Fruit fly (Drosophila melanogaster) whole organism, wandering third instar larva: ENCODE data around the gene Hasp.

Experiments used
- CG32264 ChIP-seq: fragments of 200-800 bp; sonication (Bioruptor generic); optimal IDR thresholded peaks from 2 replicates; lab custom pipeline; 2016; ENCODE audit warnings: missing biosample characterization, missing genetic modification characterization
- HLH106 ChIP-seq: fragments of 200-800 bp; optimal IDR thresholded peaks from 3 replicates; lab custom pipeline; 2019; ENCODE audit warnings: missing biosample characterization, mild to moderate bottlenecking, missing genetic modification characterization, moderate library complexity
- Hr78 ChIP-seq: fragments of >200 bp; optimal IDR thresholded peaks from 2 replicates; lab custom pipeline; 2017; ENCODE audit warnings: missing biosample characterization, missing genetic modification characterization
- Vsx2 ChIP-seq: fragments of 200-300, 225-300 bp; sonication (Bioruptor generic); optimal IDR thresholded peaks from 2 replicates; lab custom pipeline; 2018; ENCODE audit warnings: missing biosample characterization, missing genetic modification characterization; ENCODE audit not compliant: partially characterized antibody
- br ChIP-seq: fragments of 200-800 bp; sonication (Bioruptor generic); optimal IDR thresholded peaks from 2 replicates; lab custom pipeline; 2016; ENCODE audit warnings: missing biosample characterization, missing genetic modification characterization
- dl ChIP-seq, 2 experiments: fragments of 175-275, 200-275 bp in 1 of 2; fragments of 200-275 bp in 1 of 2; sonication (Bioruptor generic); optimal IDR thresholded peaks; lab custom pipeline; 2018; ENCODE audit warnings: mild to moderate bottlenecking in 2 of 2, missing biosample characterization in 2 of 2, missing genetic modification characterization in 2 of 2, moderate library complexity in 2 of 2; ENCODE audit not compliant: partially characterized antibody in 2 of 2, insufficient read depth in 1 of 2
- dmrt93B ChIP-seq: fragments of 200-800 bp; sonication (Bioruptor generic); optimal IDR thresholded peaks from 2 replicates; lab custom pipeline; 2018; ENCODE audit warnings: missing biosample characterization, mild to moderate bottlenecking, missing genetic modification characterization
- fru ChIP-seq: fragments of 200-800 bp; sonication (Bioruptor generic); optimal IDR thresholded peaks from 3 replicates; lab custom pipeline; 2016; ENCODE audit warnings: missing biosample characterization, mild to moderate bottlenecking, missing genetic modification characterization
- h ChIP-seq: fragments of 200-800 bp; sonication (Bioruptor generic); optimal IDR thresholded peaks from 3 replicates; lab custom pipeline; 2016; ENCODE audit warnings: missing biosample characterization, mild to moderate bottlenecking, missing genetic modification characterization
- pan ChIP-seq: fragments of >200 bp; optimal IDR thresholded peaks from 2 replicates; lab custom pipeline; 2017
- psq ChIP-seq: fragments of 200-800 bp; sonication (Bioruptor generic); optimal IDR thresholded peaks from 3 replicates; lab custom pipeline; 2017; ENCODE audit warnings: missing biosample characterization, mild to moderate bottlenecking, missing genetic modification characterization, moderate library complexity
- usp ChIP-seq: fragments of >200 bp; optimal IDR thresholded peaks from 2 replicates; lab custom pipeline; 2017; ENCODE audit warnings: missing biosample characterization, missing genetic modification characterization

DNA sequence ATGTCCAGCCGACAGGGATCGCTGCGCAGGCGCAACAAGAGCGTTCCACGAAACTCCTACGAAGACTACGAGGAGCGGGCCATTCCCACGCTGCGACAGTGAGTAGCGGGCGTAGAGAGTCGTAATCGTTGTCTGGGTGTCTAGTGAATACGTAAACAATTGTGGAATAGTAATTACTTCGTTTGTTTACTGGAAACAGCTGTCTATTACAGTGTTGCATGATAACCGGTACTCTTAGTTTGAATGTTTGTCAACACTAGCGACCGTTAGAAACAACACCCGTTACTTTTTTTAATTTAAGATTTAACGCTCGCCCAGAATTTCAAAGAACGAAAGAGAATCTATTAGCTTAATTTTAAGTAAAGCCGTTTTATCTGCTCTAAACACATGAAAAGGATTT, 13.1 kb upstream of the Hasp start, which contains the start of gene CG10165:
- TF ChIP-seq psq, result no peak
- no peak for TF ChIP-seq usp (GFP tag; lab: Kevin White, UChicago)
- peak; percentile 91 for TF ChIP-seq fru
- TF ChIP-seq dl (GFP tag; optimal IDR thresholded peaks at IDR 0.05; lab: Kevin White, UChicago; ENCODE audit: insufficient read depth in 1 of 2, partially characterized antibody in 2 of 2), result no peak
- no peak for TF ChIP-seq Hr78 (GFP tag; lab: Kevin White, UChicago)
- TF ChIP-seq CG32264 (GFP tag; lab: Kevin White, UChicago), result no peak
- TF ChIP-seq pan (lab: Kevin White, UChicago), result no peak
- peak; percentile 37 for TF ChIP-seq h (GFP tag; lab: Kevin White, UChicago)
- TF ChIP-seq HLH106 (tag; lab: Kevin White, UChicago), result no peak
- no peak for TF ChIP-seq Vsx2
- TF ChIP-seq dmrt93B (GFP tag; lab: Kevin White, UChicago), result no peak
- no peak for TF ChIP-seq br (GFP tag; lab: Kevin White, UChicago)
